Fruit fly (Drosophila melanogaster): ENCODE measurements around the gene CG11898.

- no peak for TF ChIP-seq Dll (optimal IDR thresholded peaks at IDR 0.05)
- no peak for TF ChIP-seq pan (optimal IDR thresholded peaks at IDR 0.05)
- no peak for TF ChIP-seq usp (GFP tag; optimal IDR thresholded peaks at IDR 0.05)
These were observed 13.8 kb upstream of the CG11898 start, which contains the start of gene eIF2D for dm6 chr3R:29151621-29152092.
